Worm (Caenorhabditis elegans): Measurements from ENCODE around the gene clec-156.

DNA sequence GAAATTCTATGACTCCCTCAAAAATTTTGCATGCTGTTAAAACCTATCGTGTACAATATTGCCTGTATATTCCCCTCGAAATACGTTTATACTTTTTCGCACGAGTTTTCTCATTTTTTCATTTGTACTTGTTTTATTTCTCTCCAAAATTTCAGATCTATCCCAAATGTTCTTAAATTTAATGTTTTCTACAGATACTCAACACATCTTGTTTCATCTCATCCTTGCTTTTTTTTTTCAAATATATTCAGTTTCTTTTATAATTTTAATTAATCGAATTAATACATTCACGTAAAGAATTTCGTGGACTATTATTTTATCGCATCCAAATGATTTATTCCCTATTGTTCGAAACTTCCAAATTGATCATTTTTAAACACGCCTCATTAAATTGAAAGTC lies 12.8 kb upstream of the clec-156 start, which contains the start of gene C35D10.8:
- no peak for TF ChIP-seq ceh-28 (tag; optimal IDR thresholded peaks at IDR 0.05)
- TF ChIP-seq snpc-4 (tag; optimal IDR thresholded peaks at IDR 0.05): no peak
- no peak for TF ChIP-seq F49E8.2 (tag; optimal IDR thresholded peaks at IDR 0.05; ENCODE audit: borderline replicate concordance)
- TF ChIP-seq nhr-11 (tag; optimal IDR thresholded peaks at IDR 0.05): no peak
- TF ChIP-seq nhr-237 (tag; optimal IDR thresholded peaks at IDR 0.05): no peak

Measured in whole organism, L4 larva.